Worm (Caenorhabditis elegans) whole organism, L2 larva: ENCODE results near the gene D1086.12.

Experiments used
- R02D3.7 ChIP-seq: fragments of 150-350 bp; optimal IDR thresholded peaks from 2 replicates; lab custom pipeline; 2014; ENCODE audit warnings: missing biosample characterization, missing genetic modification characterization
- ama-1 ChIP-seq: fragments of 150-350 bp; optimal IDR thresholded peaks from 2 replicates; lab custom pipeline; 2018; ENCODE audit warnings: inconsistent platforms
- ceh-82 ChIP-seq: fragments of 150-350 bp; optimal IDR thresholded peaks from 2 replicates; lab custom pipeline; 2014; ENCODE audit warnings: missing biosample characterization, missing genetic modification characterization
- egl-27 ChIP-seq: sonication (generic microtip); optimal IDR thresholded peaks from 3 replicates; lab custom pipeline; 2017; ENCODE audit warnings: missing biosample characterization, missing genetic modification reagents, missing genetic modification characterization
- nhr-11 ChIP-seq: fragments of 150-350 bp; optimal IDR thresholded peaks from 2 replicates; lab custom pipeline; 2014; ENCODE audit warnings: missing biosample characterization, missing genetic modification characterization
- nhr-25 ChIP-seq: fragments of 150-350 bp; sonication (generic microtip); optimal IDR thresholded peaks from 3 replicates; lab custom pipeline; 2014; ENCODE audit warnings: missing biosample characterization, missing genetic modification characterization
- nhr-6 ChIP-seq: fragments of 150-350 bp; optimal IDR thresholded peaks from 2 replicates; lab custom pipeline; 2014; ENCODE audit warnings: missing biosample characterization, missing genetic modification characterization
- snpc-4 ChIP-seq: fragments of 150-350 bp; optimal IDR thresholded peaks from 2 replicates; lab custom pipeline; 2014; ENCODE audit warnings: missing biosample characterization, missing genetic modification characterization

- TF ChIP-seq nhr-6 (tag; lab: Kevin White, UChicago): no peak
- TF ChIP-seq snpc-4: no peak
- TF ChIP-seq nhr-11: no peak
- no peak for TF ChIP-seq nhr-25 (tag; lab: Kevin White, UChicago)
- no peak for TF ChIP-seq ceh-82 (tag; lab: Kevin White, UChicago)
- TF ChIP-seq ama-1 (lab: Kevin White, UChicago): no peak
- TF ChIP-seq R02D3.7 (tag; lab: Kevin White, UChicago): no peak
- no peak for TF ChIP-seq egl-27 (tag; lab: Kevin White, UChicago)
These were observed 17.0 kb upstream of the D1086.12 start, which contains the start of gene D1086.7 for ce11 chrV:14083970-14084369.
